Worm (Caenorhabditis elegans): ENCODE measurements around the gene srj-4.

- TF ChIP-seq fos-1 (tag; optimal IDR thresholded peaks at IDR 0.05) (no peak), ceh-82 (tag; optimal IDR thresholded peaks at IDR 0.05) (no peak), set-16 (GFP tag; IDR thresholded peaks at IDR 0.05) (no peak), ZK546.5 (tag; optimal IDR thresholded peaks at IDR 0.05) (no peak), dve-1 (tag; optimal IDR thresholded peaks at IDR 0.05; ENCODE audit: insufficient read depth) (no peak), lin-13 (GFP tag; optimal IDR thresholded peaks at IDR 0.05) (no peak)
Observed at ce11 chrV:12162906-12163305, at the start of gene srj-4.
